Fruit fly (Drosophila melanogaster): ENCODE results near the gene CG33191.

dm6 chr3R:8792463-8793175 lies 12.9 kb upstream of the CG33191 start:
- TF ChIP-seq usp (GFP tag; optimal IDR thresholded peaks at IDR 0.05) (no peak), psq (GFP tag; optimal IDR thresholded peaks at IDR 0.05) (no peak), dsf (GFP tag; optimal IDR thresholded peaks at IDR 0.05; ENCODE audit: borderline replicate concordance) (no peak), sage (GFP tag; optimal IDR thresholded peaks at IDR 0.05) (no peak), Dif (GFP tag; optimal IDR thresholded peaks at IDR 0.05; ENCODE audit: partially characterized antibody) (peak; percentile 78), Abd-B (GFP tag; optimal IDR thresholded peaks at IDR 0.05) (no peak), tai (GFP tag; optimal IDR thresholded peaks at IDR 0.05) (no peak), Hr78 (GFP tag; optimal IDR thresholded peaks at IDR 0.05) (no peak), Vsx2 (GFP tag; optimal IDR thresholded peaks at IDR 0.05; ENCODE audit: partially characterized antibody) (peak; percentile 70)

All from whole organism, wandering third instar larva.